Fruit fly (Drosophila melanogaster): ENCODE results near the gene CG15390.

Gene CG15390

dm6 chr2L:2357228-2357656, 17.3 kb upstream of the CG15390 start, which contains the start of gene CG9967:
CG9967 (minus strand) TSS chr2L:2357356.
- TF ChIP-seq Sp1 (GFP tag; optimal IDR thresholded peaks at IDR 0.05), result no peak
- TF ChIP-seq fru (GFP tag; optimal IDR thresholded peaks at IDR 0.05), result no peak
- TF ChIP-seq ey (GFP tag; optimal IDR thresholded peaks at IDR 0.05), result no peak
- no peak for TF ChIP-seq dsf (GFP tag; optimal IDR thresholded peaks at IDR 0.05; ENCODE audit: borderline replicate concordance)
- TF ChIP-seq OdsH (GFP tag; optimal IDR thresholded peaks at IDR 0.05), result peak; percentile 7
- no peak for TF ChIP-seq psq (GFP tag; optimal IDR thresholded peaks at IDR 0.05)
- TF ChIP-seq CrebA (GFP tag; optimal IDR thresholded peaks at IDR 0.05; ENCODE audit: borderline replicate concordance), result no peak
- no peak for TF ChIP-seq dmrt93B (GFP tag; optimal IDR thresholded peaks at IDR 0.05)
- no peak for TF ChIP-seq Vsx2 (GFP tag; optimal IDR thresholded peaks at IDR 0.05; ENCODE audit: partially characterized antibody)
- no peak for TF ChIP-seq pan (optimal IDR thresholded peaks at IDR 0.05)
- peak; percentile 55 for TF ChIP-seq h (GFP tag; optimal IDR thresholded peaks at IDR 0.05)
- peak; percentile 40 for TF ChIP-seq Hnf4 (GFP tag; optimal IDR thresholded peaks at IDR 0.05)
- no peak for TF ChIP-seq sv (GFP tag; optimal IDR thresholded peaks at IDR 0.05)
- no peak for TF ChIP-seq woc (GFP tag; optimal IDR thresholded peaks at IDR 0.05)
- no peak for TF ChIP-seq br (GFP tag; optimal IDR thresholded peaks at IDR 0.05)
- TF ChIP-seq foxo (GFP tag; optimal IDR thresholded peaks at IDR 0.05), result peak in 1 of 2 experiments; percentile 26
- peak; percentile 5 for TF ChIP-seq Jra (GFP tag; optimal IDR thresholded peaks at IDR 0.05)
- no peak for TF ChIP-seq Rel (GFP tag; optimal IDR thresholded peaks at IDR 0.05)
- no peak for TF ChIP-seq Rel (tag; optimal IDR thresholded peaks at IDR 0.05)
- TF ChIP-seq N (GFP tag; optimal IDR thresholded peaks at IDR 0.05), result no peak
- no peak for TF ChIP-seq CG32264 (GFP tag; optimal IDR thresholded peaks at IDR 0.05)
- no peak for TF ChIP-seq Hr78 (GFP tag; optimal IDR thresholded peaks at IDR 0.05)
- TF ChIP-seq HLH106 (tag; optimal IDR thresholded peaks at IDR 0.05), result peak; percentile 23
- TF ChIP-seq rgr (GFP tag; optimal IDR thresholded peaks at IDR 0.05), result no peak
- no peak for TF ChIP-seq lola (GFP tag; optimal IDR thresholded peaks at IDR 0.05)
- no peak for TF ChIP-seq brk (GFP tag; optimal IDR thresholded peaks at IDR 0.05)
- TF ChIP-seq Dfd (GFP tag; optimal IDR thresholded peaks at IDR 0.05), result no peak
- TF ChIP-seq Dif (GFP tag; optimal IDR thresholded peaks at IDR 0.05; ENCODE audit: partially characterized antibody), result no peak
- no peak for TF ChIP-seq Mio (GFP tag; optimal IDR thresholded peaks at IDR 0.05)
- no peak for TF ChIP-seq tai (GFP tag; optimal IDR thresholded peaks at IDR 0.05)
- TF ChIP-seq Hr83 (GFP tag; optimal IDR thresholded peaks at IDR 0.05; ENCODE audit: poor library complexity, severe bottlenecking), result no peak
- TF ChIP-seq CG9705 (GFP tag; optimal IDR thresholded peaks at IDR 0.05), result peak; percentile 21
- no peak for TF ChIP-seq sage (GFP tag; optimal IDR thresholded peaks at IDR 0.05)
- no peak for TF ChIP-seq usp (GFP tag; optimal IDR thresholded peaks at IDR 0.05)
- no peak for TF ChIP-seq GATAd (GFP tag; optimal IDR thresholded peaks at IDR 0.05)
- TF ChIP-seq Myc (optimal IDR thresholded peaks at IDR 0.05), result no peak
- TF ChIP-seq dl (GFP tag; optimal IDR thresholded peaks at IDR 0.05; ENCODE audit: insufficient read depth in 1 of 2, partially characterized antibody in 2 of 2), result no peak
- TF ChIP-seq Abd-B (GFP tag; optimal IDR thresholded peaks at IDR 0.05), result no peak
- no peak for TF ChIP-seq jim (GFP tag; optimal IDR thresholded peaks at IDR 0.05)

- no peak for TF ChIP-seq foxo (GFP tag; optimal IDR thresholded peaks at IDR 0.05)
- peak; percentile 11 for TF ChIP-seq tai (GFP tag; optimal IDR thresholded peaks at IDR 0.05)
- TF ChIP-seq Rel (GFP tag; optimal IDR thresholded peaks at IDR 0.05), result no peak
- peak; percentile 37 for TF ChIP-seq Rel (tag; optimal IDR thresholded peaks at IDR 0.05)
Measured at dm6 chr2L:2361893-2362807, 12.4 kb upstream of the CG15390 start.

Measured in whole organism, wandering third instar larva.